Worm (Caenorhabditis elegans) whole organism, late embryonic: ENCODE measurements around the gene pyr-1.

Experiments
- F13H6.1 ChIP-seq: sonication (generic microtip); optimal IDR thresholded peaks from 2 replicates; lab custom pipeline; 2016; ENCODE audit warnings: missing genetic modification characterization, missing compliant biosample characterization
- ceh-22 ChIP-seq: sonication (generic microtip); optimal IDR thresholded peaks from 2 replicates; lab custom pipeline; 2017; ENCODE audit warnings: missing biosample characterization, missing genetic modification characterization
- ceh-45 ChIP-seq: fragments of 200-800 bp; sonication (Bioruptor generic); IDR thresholded peaks from 2 replicates; pipeline ENCODE4 v1.3.6; 2022; ENCODE audit warnings: missing genetic modification reagents, missing genetic modification characterization, missing compliant biosample characterization
- dmd-4 ChIP-seq: sonication (generic microtip); optimal IDR thresholded peaks from 2 replicates; lab custom pipeline; 2016; ENCODE audit warnings: borderline replicate concordance, missing genetic modification characterization, missing compliant biosample characterization
- fkh-10 ChIP-seq: fragments of 150-350 bp; optimal IDR thresholded peaks from 2 replicates; lab custom pipeline; 2014; ENCODE audit warnings: missing biosample characterization, missing genetic modification reagents, missing genetic modification characterization
- pha-4 ChIP-seq: fragments of 150-350 bp; optimal IDR thresholded peaks from 2 replicates; lab custom pipeline; 2018; ENCODE audit warnings: missing biosample characterization, missing genetic modification reagents, missing genetic modification characterization
- rnt-1 ChIP-seq: sonication (generic microtip); optimal IDR thresholded peaks from 2 replicates; lab custom pipeline; 2016; ENCODE audit warnings: missing genetic modification characterization, missing compliant biosample characterization
- unc-86 ChIP-seq: sonication (generic microtip); optimal IDR thresholded peaks from 2 replicates; lab custom pipeline; 2016; ENCODE audit warnings: missing genetic modification characterization, missing compliant biosample characterization

DNA sequence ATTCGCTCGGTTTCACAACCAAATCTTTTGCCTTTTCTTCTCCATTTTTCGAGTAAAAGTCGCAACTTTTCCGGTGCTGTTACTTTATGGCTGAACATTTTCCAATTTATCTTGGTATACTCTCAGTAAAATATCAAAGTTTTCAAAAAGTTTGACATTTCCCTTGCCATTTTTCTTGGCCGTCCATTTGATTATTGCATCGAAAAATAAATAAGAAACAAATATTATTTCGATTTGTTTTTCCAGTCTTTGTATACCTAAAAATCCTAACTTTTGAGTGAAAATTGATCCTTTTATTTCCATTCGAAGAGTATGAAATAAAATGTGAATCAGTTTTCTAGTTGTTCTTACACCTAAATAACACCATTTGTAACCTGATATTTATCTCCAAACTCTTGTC is 4.5 kb upstream of the pyr-1 start:
- TF ChIP-seq fkh-10 (GFP tag; lab: Kevin White, UChicago) (no peak), F13H6.1 (tag; lab: Kevin White, UChicago) (no peak), ceh-45 (GFP tag; lab: Robert Waterston, UW) (no peak), dmd-4 (tag; lab: Kevin White, UChicago) (no peak), rnt-1 (tag; lab: Kevin White, UChicago) (no peak), pha-4 (no peak), unc-86 (tag; lab: Kevin White, UChicago) (no peak), ceh-22 (no peak)
